Worm (Caenorhabditis elegans) whole organism, L1 larva: ENCODE measurements around the gene swsn-7.

Experiments used
- C16A3.4 ChIP-seq: fragments of 150-350 bp; optimal IDR thresholded peaks from 2 replicates; lab custom pipeline; 2014; ENCODE audit warnings: missing biosample characterization, missing genetic modification characterization
- F16B12.6 ChIP-seq: fragments of 150-350 bp; optimal IDR thresholded peaks from 2 replicates; lab custom pipeline; 2014; ENCODE audit warnings: missing biosample characterization, missing genetic modification characterization
- Y116A8C.19 ChIP-seq: sonication (generic microtip); optimal IDR thresholded peaks from 2 replicates; lab custom pipeline; 2016; ENCODE audit warnings: missing compliant biosample characterization, missing genetic modification characterization, borderline replicate concordance
- blmp-1 ChIP-seq: fragments of 150-350 bp; optimal IDR thresholded peaks from 2 replicates; lab custom pipeline; 2014; ENCODE audit warnings: missing biosample characterization, missing genetic modification characterization
- ceh-63 ChIP-seq: fragments of 200-800 bp; sonication (Bioruptor generic); optimal IDR thresholded peaks from 2 replicates; lab custom pipeline; 2018; ENCODE audit warnings: mild to moderate bottlenecking, missing genetic modification characterization, missing compliant biosample characterization
- ceh-82 ChIP-seq, 3 experiments: fragments of 150-350 bp in 1 of 3; sonication (generic microtip) in 2 of 3; optimal IDR thresholded peaks; 2 replicates each; lab custom pipeline; 2014 to 2017; ENCODE audit warnings: missing biosample characterization in 3 of 3, missing genetic modification characterization in 3 of 3
- ceh-88 ChIP-seq: fragments of 200-800 bp; sonication (Bioruptor generic); IDR thresholded peaks from 2 replicates; pipeline ENCODE4 v1.3.6; 2022; ENCODE audit warnings: missing genetic modification characterization, missing compliant biosample characterization
- dpl-1 ChIP-seq, 3 experiments: fragments of 150-350 bp in 2 of 3; sonication (generic microtip) in 1 of 3; optimal IDR thresholded peaks; 2 replicates each; lab custom pipeline; 2014 to 2017; ENCODE audit warnings: missing biosample characterization in 3 of 3, missing genetic modification characterization in 3 of 3, missing genetic modification reagents in 3 of 3
- efl-3 ChIP-seq: fragments of 200-800 bp; sonication (Bioruptor generic); optimal IDR thresholded peaks from 2 replicates; lab custom pipeline; 2018; ENCODE audit warnings: mild to moderate bottlenecking, missing genetic modification characterization, missing compliant biosample characterization
- egl-13 ChIP-seq: sonication (generic microtip); optimal IDR thresholded peaks from 2 replicates; lab custom pipeline; 2016; ENCODE audit warnings: missing genotype, missing genetic modification reagents, missing genetic modification characterization, missing compliant biosample characterization
- egl-27 ChIP-seq, 2 experiments: fragments of 150-350 bp in 1 of 2; sonication (generic microtip); optimal IDR thresholded peaks; 3 replicates each; lab custom pipeline; 2017 to 2018; ENCODE audit warnings: missing biosample characterization in 2 of 2, missing genetic modification characterization in 2 of 2, missing genetic modification reagents in 2 of 2
- elt-2 ChIP-seq: sonication (generic microtip); optimal IDR thresholded peaks from 2 replicates; lab custom pipeline; 2016; ENCODE audit warnings: missing genetic modification characterization, mild to moderate bottlenecking, inconsistent platforms, missing compliant biosample characterization, missing genetic modification reagents
- elt-3 ChIP-seq, 6 experiments: fragments of 150-350 bp in 1 of 6; sonication (generic microtip); optimal IDR thresholded peaks; 2 replicates each; lab custom pipeline; 2017 to 2018; ENCODE audit warnings: missing biosample characterization in 6 of 6, missing genetic modification characterization in 6 of 6, inconsistent platforms in 1 of 6
- ets-5 ChIP-seq: fragments of 200-800 bp; sonication (Bioruptor generic); IDR thresholded peaks from 2 replicates; pipeline ENCODE4 v1.3.6; 2022; ENCODE audit warnings: missing genetic modification characterization, missing compliant biosample characterization
- fkh-4 ChIP-seq: sonication (generic microtip); optimal IDR thresholded peaks from 2 replicates; lab custom pipeline; 2016; ENCODE audit warnings: missing compliant biosample characterization, missing genetic modification characterization, borderline replicate concordance
- hlh-4 ChIP-seq: sonication (generic microtip); optimal IDR thresholded peaks from 2 replicates; lab custom pipeline; 2016; ENCODE audit warnings: mild to moderate bottlenecking, missing genetic modification characterization, missing compliant biosample characterization
- irx-1 ChIP-seq: sonication (generic microtip); optimal IDR thresholded peaks from 2 replicates; lab custom pipeline; 2016; ENCODE audit warnings: missing genetic modification characterization, missing compliant biosample characterization
- isw-1 ChIP-seq: fragments of 200-800 bp; sonication (Bioruptor generic); IDR thresholded peaks from 2 replicates; pipeline ENCODE4 v1.3.6; 2022; ENCODE audit warnings: missing genetic modification characterization, missing compliant biosample characterization
- lin-13 ChIP-seq: fragments of 150-350 bp; optimal IDR thresholded peaks from 2 replicates; lab custom pipeline; 2014; ENCODE audit warnings: missing biosample characterization, missing genetic modification reagents, missing genetic modification characterization
- lin-15B ChIP-seq: fragments of 150-350 bp; sonication (generic microtip); optimal IDR thresholded peaks from 3 replicates; lab custom pipeline; 2014; ENCODE audit warnings: missing biosample characterization, missing genetic modification characterization
- lin-35 ChIP-seq, 2 experiments: fragments of 150-350 bp; optimal IDR thresholded peaks; 2 replicates each; lab custom pipeline; 2014; ENCODE audit warnings: missing biosample characterization in 2 of 2, missing genetic modification characterization in 2 of 2, missing genetic modification reagents in 2 of 2
- lin-39 ChIP-seq: fragments of 150-350 bp; optimal IDR thresholded peaks from 2 replicates; lab custom pipeline; 2014; ENCODE audit warnings: missing biosample characterization, missing genetic modification reagents, missing genetic modification characterization
- lir-3 ChIP-seq: sonication (generic microtip); optimal IDR thresholded peaks from 2 replicates; lab custom pipeline; 2016; ENCODE audit warnings: mild to moderate bottlenecking, missing genetic modification characterization, moderate library complexity, missing compliant biosample characterization; ENCODE audit not compliant: poor library complexity
- mab-9 ChIP-seq: fragments of 200-800 bp; sonication (Bioruptor generic); IDR thresholded peaks from 2 replicates; pipeline ENCODE4 v1.3.6; 2022; ENCODE audit warnings: missing genetic modification reagents, missing genetic modification characterization, missing compliant biosample characterization
- mdl-1 ChIP-seq, 2 experiments: fragments of 150-350 bp; optimal IDR thresholded peaks; 2 replicates each; lab custom pipeline; 2014 to 2017; ENCODE audit warnings: missing biosample characterization in 2 of 2, missing genetic modification characterization in 2 of 2, inconsistent platforms in 1 of 2
- mef-2 ChIP-seq: fragments of 150-350 bp; optimal IDR thresholded peaks from 2 replicates; lab custom pipeline; 2014; ENCODE audit warnings: missing biosample characterization, missing genetic modification characterization
- mep-1 ChIP-seq: fragments of 150-350 bp; optimal IDR thresholded peaks from 2 replicates; lab custom pipeline; 2014; ENCODE audit warnings: missing biosample characterization, missing genetic modification characterization
- nhr-19 ChIP-seq: fragments of 200-800 bp; sonication (Bioruptor generic); conservative IDR thresholded peaks from 2 replicates; pipeline ENCODE4 v1.3.6; 2022; ENCODE audit warnings: missing genetic modification characterization, missing compliant biosample characterization
- nhr-20 ChIP-seq: sonication (generic microtip); optimal IDR thresholded peaks from 2 replicates; lab custom pipeline; 2016; ENCODE audit warnings: mild to moderate bottlenecking, missing genetic modification characterization, missing compliant biosample characterization
- nhr-28 ChIP-seq: fragments of 150-350 bp; optimal IDR thresholded peaks from 2 replicates; lab custom pipeline; 2014; ENCODE audit warnings: missing biosample characterization, missing genetic modification characterization
- nhr-47 ChIP-seq: sonication (generic microtip); optimal IDR thresholded peaks from 2 replicates; lab custom pipeline; 2016; ENCODE audit warnings: mild to moderate bottlenecking, missing genetic modification characterization, moderate library complexity, missing compliant biosample characterization
- nhr-71 ChIP-seq: sonication (generic microtip); optimal IDR thresholded peaks from 2 replicates; lab custom pipeline; 2016; ENCODE audit warnings: mild to moderate bottlenecking, missing genetic modification characterization, moderate library complexity, missing compliant biosample characterization
- nhr-84 ChIP-seq: sonication (generic microtip); optimal IDR thresholded peaks from 2 replicates; lab custom pipeline; 2017; ENCODE audit warnings: missing biosample characterization, missing genetic modification characterization
- nhr-85 ChIP-seq: sonication (generic microtip); peaks from one replicate; lab custom pipeline; 2016; ENCODE audit warnings: missing genetic modification characterization, inconsistent platforms, missing compliant biosample characterization
- nhr-90 ChIP-seq: sonication (generic microtip); optimal IDR thresholded peaks from 2 replicates; lab custom pipeline; 2016; ENCODE audit warnings: mild to moderate bottlenecking, missing genetic modification characterization, missing compliant biosample characterization; ENCODE audit not compliant: poor library complexity
- pag-3 ChIP-seq: sonication (generic microtip); optimal IDR thresholded peaks from 2 replicates; lab custom pipeline; 2017; ENCODE audit warnings: missing genetic modification characterization, mild to moderate bottlenecking, missing compliant biosample characterization, antibody characterized with exemption, borderline replicate concordance; ENCODE audit not compliant: insufficient read depth
- pax-3 ChIP-seq: fragments of 200-800 bp; sonication (Bioruptor generic); optimal IDR thresholded peaks from 2 replicates; lab custom pipeline; 2018; ENCODE audit warnings: mild to moderate bottlenecking, missing genetic modification characterization, moderate library complexity, missing compliant biosample characterization
- pqm-1 ChIP-seq: sonication (generic microtip); optimal IDR thresholded peaks from 3 replicates; lab custom pipeline; 2017; ENCODE audit warnings: missing biosample characterization, missing genetic modification characterization
- rnt-1 ChIP-seq: sonication (generic microtip); optimal IDR thresholded peaks from 2 replicates; lab custom pipeline; 2016; ENCODE audit warnings: mild to moderate bottlenecking, missing genetic modification characterization, moderate library complexity, missing compliant biosample characterization
- skn-1 ChIP-seq: fragments of 150-350 bp; optimal IDR thresholded peaks from 2 replicates; lab custom pipeline; 2014; ENCODE audit warnings: missing biosample characterization, missing genetic modification characterization
- snu-23 ChIP-seq: sonication (generic microtip); optimal IDR thresholded peaks from 2 replicates; lab custom pipeline; 2016; ENCODE audit warnings: missing genetic modification characterization, missing compliant biosample characterization
- sox-4 ChIP-seq: sonication (generic microtip); optimal IDR thresholded peaks from 2 replicates; lab custom pipeline; 2016; ENCODE audit warnings: missing genetic modification characterization, missing compliant biosample characterization
- sptf-1 ChIP-seq: fragments of 150-350 bp; optimal IDR thresholded peaks from 2 replicates; lab custom pipeline; 2014; ENCODE audit warnings: missing biosample characterization, missing genetic modification characterization
- sup-37 ChIP-seq: fragments of 200-800 bp; sonication (Bioruptor generic); optimal IDR thresholded peaks from 2 replicates; lab custom pipeline; 2018; ENCODE audit warnings: mild to moderate bottlenecking, missing genetic modification characterization, missing compliant biosample characterization
- swsn-7 ChIP-seq: sonication (generic microtip); optimal IDR thresholded peaks from 2 replicates; lab custom pipeline; 2016; ENCODE audit warnings: missing genetic modification characterization, missing compliant biosample characterization
- tbx-2 ChIP-seq: sonication (generic microtip); optimal IDR thresholded peaks from 2 replicates; lab custom pipeline; 2016; ENCODE audit warnings: missing genetic modification characterization, missing compliant biosample characterization
- unc-130 ChIP-seq: fragments of 150-350 bp; optimal IDR thresholded peaks from 2 replicates; lab custom pipeline; 2017; ENCODE audit warnings: missing biosample characterization, missing genetic modification characterization, inconsistent platforms
- unc-86 ChIP-seq: sonication (generic microtip); optimal IDR thresholded peaks from 2 replicates; lab custom pipeline; 2016; ENCODE audit warnings: missing genetic modification characterization, missing compliant biosample characterization
- xbp-1 ChIP-seq: sonication (generic microtip); optimal IDR thresholded peaks from 2 replicates; lab custom pipeline; 2016; ENCODE audit warnings: missing genetic modification characterization, missing compliant biosample characterization
- ztf-11 ChIP-seq, 2 experiments: sonication (generic microtip); optimal IDR thresholded peaks; 2 replicates each; lab custom pipeline; 2016 to 2017; ENCODE audit warnings: missing genetic modification characterization in 2 of 2, missing biosample characterization in 1 of 2, missing compliant biosample characterization in 1 of 2

Gene swsn-7

ce11 chrII:8041642-8042041, 14.1 kb upstream of the swsn-7 start (continued):
- TF ChIP-seq nhr-71 (tag; lab: Kevin White, UChicago) (peak; percentile 36), rnt-1 (peak; percentile 13), hlh-4 (no peak), elt-2 (tag; lab: Kevin White, UChicago) (no peak), blmp-1 (tag; lab: Kevin White, UChicago) (peak; percentile 48), egl-27 (tag; optimal IDR thresholded peaks at IDR 0.05; lab: Kevin White, UChicago) (no peak), nhr-47 (tag; lab: Kevin White, UChicago) (peak; percentile 27), sptf-1 (tag; lab: Kevin White, UChicago) (no peak), nhr-20 (peak; percentile 32), lin-35 (GFP tag; optimal IDR thresholded peaks at IDR 0.05; lab: Kevin White, UChicago) (peak; percentile 30 to 60), sup-37 (no peak), snu-23 (GFP tag; lab: Kevin White, UChicago) (peak; percentile 43), nhr-90 (tag; lab: Kevin White, UChicago) (no peak), nhr-84 (tag; lab: Kevin White, UChicago) (no peak), sox-4 (tag; lab: Kevin White, UChicago) (no peak), xbp-1 (peak; percentile 23), fkh-4 (tag; lab: Kevin White, UChicago) (no peak), pag-3 (tag; lab: Kevin White, UChicago) (no peak), pqm-1 (tag; lab: Kevin White, UChicago) (no peak), nhr-85 (tag; lab: Kevin White, UChicago) (peak; percentile 54), efl-3 (no peak), ceh-82 (tag; optimal IDR thresholded peaks at IDR 0.05; lab: Kevin White, UChicago) (peak in 1 of 3 experiments; percentile 16), ets-5 (GFP tag; lab: Robert Waterston, UW) (no peak), ceh-88 (GFP tag; lab: Robert Waterston, UW) (no peak), irx-1 (tag; lab: Kevin White, UChicago) (no peak), lin-13 (peak; percentile 0), nhr-28 (tag; lab: Kevin White, UChicago) (no peak), dpl-1 (GFP tag; optimal IDR thresholded peaks at IDR 0.05; lab: Kevin White, UChicago) (peak in 2 of 3 experiments; percentile 12 to 42), ceh-63 (GFP tag; lab: Kevin White, UChicago) (no peak), mab-9 (GFP tag; lab: Robert Waterston, UW) (no peak)

ce11 chrII:8039416-8039815, 11.9 kb upstream of the swsn-7 start, which contains the start of the genes ubh-4 and algn-6:
ubh-4 (minus strand) TSS chrII:8039597.
algn-6 (plus strand) TSS chrII:8039802.
- TF ChIP-seq lin-35 (GFP tag; optimal IDR thresholded peaks at IDR 0.05; lab: Kevin White, UChicago) (peak; percentile 62 to 80), mdl-1 (tag; optimal IDR thresholded peaks at IDR 0.05; lab: Kevin White, UChicago) (peak in 1 of 2 experiments; percentile 17), nhr-85 (tag; lab: Kevin White, UChicago) (peak; percentile 75), egl-13 (tag; lab: Kevin White, UChicago) (peak; percentile 13), snu-23 (GFP tag; lab: Kevin White, UChicago) (peak; percentile 69), mef-2 (tag; lab: Kevin White, UChicago) (no peak), blmp-1 (tag; lab: Kevin White, UChicago) (peak; percentile 16), unc-86 (peak; percentile 23), nhr-90 (tag; lab: Kevin White, UChicago) (peak; percentile 53), nhr-19 (GFP tag; lab: Robert Waterston, UW) (peak; percentile 50), F16B12.6 (no peak), nhr-28 (tag; lab: Kevin White, UChicago) (no peak), Y116A8C.19 (tag; lab: Kevin White, UChicago) (no peak), ztf-11 (tag; optimal IDR thresholded peaks at IDR 0.05; lab: Kevin White, UChicago) (peak in 1 of 2 experiments; percentile 43), elt-3 (tag; optimal IDR thresholded peaks at IDR 0.05; lab: Kevin White, UChicago) (peak in 1 of 6 experiments; percentile 49), swsn-7 (tag; lab: Kevin White, UChicago) (peak; percentile 46), unc-130 (tag; lab: Kevin White, UChicago) (peak; percentile 34), mep-1 (tag; lab: Kevin White, UChicago) (peak; percentile 78), rnt-1 (peak; percentile 74), C16A3.4 (tag; lab: Kevin White, UChicago) (peak; percentile 82), lir-3 (peak; percentile 80), pag-3 (tag; lab: Kevin White, UChicago) (no peak), pax-3 (tag; lab: Kevin White, UChicago) (peak; percentile 65), isw-1 (GFP tag; lab: Robert Waterston, UW) (peak; percentile 34), nhr-47 (tag; lab: Kevin White, UChicago) (peak; percentile 70), skn-1 (tag; lab: Kevin White, UChicago) (peak; percentile 31), lin-39 (tag; lab: Kevin White, UChicago) (no peak), lin-15B (tag; lab: Kevin White, UChicago) (peak; percentile 83), xbp-1 (peak; percentile 63), tbx-2 (tag; lab: Kevin White, UChicago) (peak; percentile 53)
